Fruit fly (Drosophila melanogaster): ENCODE measurements around the gene ImpL2.

DNA sequence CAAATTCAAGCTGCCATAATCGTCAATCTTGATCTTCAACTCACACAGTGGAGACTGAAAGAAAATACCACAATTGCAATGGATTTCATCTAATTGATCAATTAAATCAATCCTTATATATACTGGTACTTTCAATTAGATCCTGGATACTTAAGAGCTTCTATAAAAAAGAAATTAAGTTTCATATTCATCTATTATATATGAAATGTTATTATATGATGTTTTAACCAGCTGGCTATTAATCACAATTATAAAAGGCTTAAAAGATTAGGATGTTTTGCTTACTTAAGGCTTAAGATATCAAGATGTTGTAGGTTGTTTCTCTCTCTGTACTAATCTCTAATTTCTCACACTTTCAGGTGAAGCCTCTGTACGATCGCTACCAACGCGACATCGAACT lies 31.1 kb downstream of the ImpL2 start:
- TF ChIP-seq Clk (GFP tag; optimal IDR thresholded peaks at IDR 0.05) (no peak), kay (GFP tag; ENCODE audit: borderline replicate concordance) (no peak), bab1 (GFP tag; optimal IDR thresholded peaks at IDR 0.05) (no peak), CG12768 (GFP tag; optimal IDR thresholded peaks at IDR 0.05) (no peak), Crg-1 (GFP tag; optimal IDR thresholded peaks at IDR 0.05) (no peak), CG14711 (tag; optimal IDR thresholded peaks at IDR 0.05) (no peak), cnc (optimal IDR thresholded peaks at IDR 0.05) (no peak), CG7101 (tag; optimal IDR thresholded peaks at IDR 0.05) (no peak), pad (GFP tag; optimal IDR thresholded peaks at IDR 0.05) (no peak), CG1620 (GFP tag; optimal IDR thresholded peaks at IDR 0.05) (no peak), CG7045 (GFP tag; optimal IDR thresholded peaks at IDR 0.05) (no peak), toe (GFP tag; optimal IDR thresholded peaks at IDR 0.05) (no peak), CG11617 (GFP tag; optimal IDR thresholded peaks at IDR 0.05) (no peak)
